Fruit fly (Drosophila melanogaster): ENCODE results near the gene FoxK.

Gene FoxK

dm6 chr3L:11097982-11098663, 22.5 kb downstream of the FoxK start, which contains the start of the genes Irbp18 and APP-BP1 (continued):
- TF ChIP-seq CG10631 (GFP tag; optimal IDR thresholded peaks at IDR 0.05), result peak; percentile 95
- peak; percentile 94 for TF ChIP-seq Sox15 (GFP tag; optimal IDR thresholded peaks at IDR 0.05)
- peak; percentile 92 for TF ChIP-seq eg (GFP tag; IDR thresholded peaks at IDR 0.05)
- TF ChIP-seq CG32006 (GFP tag; optimal IDR thresholded peaks at IDR 0.05), result peak; percentile 97
- peak; percentile 96 for TF ChIP-seq Eip75B (GFP tag; optimal IDR thresholded peaks at IDR 0.05)
- TF ChIP-seq acj6 (GFP tag; optimal IDR thresholded peaks at IDR 0.05), result peak; percentile 96
- peak; percentile 92 for TF ChIP-seq Eip93F (GFP tag; optimal IDR thresholded peaks at IDR 0.05)
- peak; percentile 93 for TF ChIP-seq Ets21C (GFP tag; optimal IDR thresholded peaks at IDR 0.05)
- peak; percentile 90 for TF ChIP-seq dac (GFP tag; optimal IDR thresholded peaks at IDR 0.05)
- peak; percentile 97 for TF ChIP-seq pdm3 (GFP tag; optimal IDR thresholded peaks at IDR 0.05)

- no peak for TF ChIP-seq fd85E (GFP tag; optimal IDR thresholded peaks at IDR 0.05)
- TF ChIP-seq OdsH (GFP tag; optimal IDR thresholded peaks at IDR 0.05), result peak; percentile 30
- peak; percentile 62 for TF ChIP-seq CG3032 (tag; optimal IDR thresholded peaks at IDR 0.05)
- peak; percentile 27 for TF ChIP-seq achi (GFP tag; optimal IDR thresholded peaks at IDR 0.05)
- TF ChIP-seq CG6808 (GFP tag; optimal IDR thresholded peaks at IDR 0.05), result peak; percentile 85
- TF ChIP-seq dsx (GFP tag; optimal IDR thresholded peaks at IDR 0.05; ENCODE audit: poor library complexity, severe bottlenecking), result peak; percentile 30
- TF ChIP-seq Smox (GFP tag; optimal IDR thresholded peaks at IDR 0.05), result peak; percentile 46
- TF ChIP-seq CG6854 (GFP tag; optimal IDR thresholded peaks at IDR 0.05), result peak; percentile 91
- TF ChIP-seq fkh (GFP tag; optimal IDR thresholded peaks at IDR 0.05), result no peak
- peak; percentile 65 for TF ChIP-seq CG1621 (tag; optimal IDR thresholded peaks at IDR 0.05)
- TF ChIP-seq svp (GFP tag), result peak; percentile 47
- peak; percentile 51 for TF ChIP-seq topi (GFP tag; optimal IDR thresholded peaks at IDR 0.05)
- TF ChIP-seq Hr4 (GFP tag; optimal IDR thresholded peaks at IDR 0.05), result peak; percentile 29
- TF ChIP-seq vri (GFP tag; optimal IDR thresholded peaks at IDR 0.05), result peak; percentile 79
- no peak for TF ChIP-seq CG8632 (GFP tag; optimal IDR thresholded peaks at IDR 0.05)
- TF ChIP-seq CG10631 (GFP tag; optimal IDR thresholded peaks at IDR 0.05), result no peak
- TF ChIP-seq pdm3 (GFP tag; optimal IDR thresholded peaks at IDR 0.05), result peak; percentile 36
- peak in 1 of 2 experiments; percentile 9 for TF ChIP-seq salr (GFP tag; optimal IDR thresholded peaks at IDR 0.05)
- TF ChIP-seq CG31627 (GFP tag; optimal IDR thresholded peaks at IDR 0.05), result no peak
- peak; percentile 65 for TF ChIP-seq Ets96B (tag; optimal IDR thresholded peaks at IDR 0.05)
- peak; percentile 86 for TF ChIP-seq CG6276 (GFP tag; optimal IDR thresholded peaks at IDR 0.05)
- peak; percentile 40 for TF ChIP-seq Met (GFP tag; optimal IDR thresholded peaks at IDR 0.05)
- no peak for TF ChIP-seq CG4318 (GFP tag; optimal IDR thresholded peaks at IDR 0.05)
- TF ChIP-seq CG8319 (GFP tag; optimal IDR thresholded peaks at IDR 0.05), result no peak
- TF ChIP-seq Sox14 (GFP tag; optimal IDR thresholded peaks at IDR 0.05), result peak; percentile 58
- no peak for TF ChIP-seq fd59A (GFP tag; optimal IDR thresholded peaks at IDR 0.05)
- TF ChIP-seq CG3919 (GFP tag; optimal IDR thresholded peaks at IDR 0.05), result peak; percentile 59
- TF ChIP-seq Ets21C (GFP tag; optimal IDR thresholded peaks at IDR 0.05), result no peak
- TF ChIP-seq CG16779 (tag; optimal IDR thresholded peaks at IDR 0.05), result peak; percentile 86
- peak; percentile 80 for TF ChIP-seq CG15336 (GFP tag; IDR thresholded peaks at IDR 0.05)
- TF ChIP-seq Sox102F (GFP tag; optimal IDR thresholded peaks at IDR 0.05), result peak; percentile 46
- peak; percentile 90 for TF ChIP-seq CG6163 (GFP tag; IDR thresholded peaks at IDR 0.05)
- peak; percentile 24 for TF ChIP-seq lz (GFP tag; optimal IDR thresholded peaks at IDR 0.05)
- peak; percentile 71 for TF ChIP-seq Eip93F (GFP tag; optimal IDR thresholded peaks at IDR 0.05)
- TF ChIP-seq Hr39 (GFP tag; optimal IDR thresholded peaks at IDR 0.05), result no peak
- peak; percentile 55; the same call in 1 of the 2 replicates for TF ChIP-seq Gug (GFP tag; IDR thresholded peaks at IDR 0.05)
- peak; percentile 61 to 77 for TF ChIP-seq ss (GFP tag; optimal IDR thresholded peaks at IDR 0.05)
- TF ChIP-seq net (GFP tag; optimal IDR thresholded peaks at IDR 0.05), result peak; percentile 30
- TF ChIP-seq spab (GFP tag; optimal IDR thresholded peaks at IDR 0.05), result peak; percentile 70
- peak; percentile 83 for TF ChIP-seq Eip78C (GFP tag)
- TF ChIP-seq CG6792 (GFP tag; optimal IDR thresholded peaks at IDR 0.05), result peak; percentile 46
These were observed 24.2 kb downstream of the FoxK start, which contains the start of the genes CG46439, Iyd and CG33947 for dm6 chr3L:11096195-11096908. CG46439 (minus strand) TSS chr3L:11096245. Iyd (minus strand) TSS chr3L:11096245. CG33947 (plus strand) TSS chr3L:11096496.
